Worm (Caenorhabditis elegans) whole organism, dauer: ENCODE results near the gene Y54G2A.44.

ENCODE experiments used
- unc-62 ChIP-seq: sonication (generic microtip); optimal IDR thresholded peaks from 2 replicates; lab custom pipeline; 2017; ENCODE audit warnings: missing biosample characterization, missing genetic modification reagents, missing genetic modification characterization

The Y54G2A.44 gene

DNA sequence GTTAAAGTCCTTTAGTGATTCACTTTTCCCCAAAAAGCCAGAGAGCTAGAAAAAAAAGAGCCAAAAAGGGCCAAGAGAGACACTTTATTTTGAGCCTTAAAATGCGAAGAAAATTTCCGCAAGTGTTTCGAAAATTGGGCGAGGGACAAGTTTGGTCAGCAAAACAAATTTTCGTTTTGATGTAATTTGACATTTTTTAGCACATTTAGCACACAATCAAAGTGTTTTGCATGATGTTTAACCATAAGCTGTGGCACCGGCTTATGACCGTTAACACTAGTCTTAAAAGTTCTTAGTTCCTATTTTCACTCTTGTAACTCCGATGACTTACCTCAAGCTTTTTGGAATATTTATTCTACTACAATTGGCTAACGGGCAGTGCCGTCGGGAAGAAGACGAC is 18.8 kb downstream of the Y54G2A.44 start, which contains the start of gene Y54G2A.37:
Gene Y54G2A.37 (plus strand): TSS at position 301 of the 400 bp plus-strand sequence.
- no peak for TF ChIP-seq unc-62

- TF ChIP-seq unc-62, result no peak
Observed at ce11 chrIV:2823446-2823845, 21.8 kb downstream of the Y54G2A.44 start, which contains the start of gene clec-80. clec-80 (plus strand) TSS chrIV:2823746.

DNA sequence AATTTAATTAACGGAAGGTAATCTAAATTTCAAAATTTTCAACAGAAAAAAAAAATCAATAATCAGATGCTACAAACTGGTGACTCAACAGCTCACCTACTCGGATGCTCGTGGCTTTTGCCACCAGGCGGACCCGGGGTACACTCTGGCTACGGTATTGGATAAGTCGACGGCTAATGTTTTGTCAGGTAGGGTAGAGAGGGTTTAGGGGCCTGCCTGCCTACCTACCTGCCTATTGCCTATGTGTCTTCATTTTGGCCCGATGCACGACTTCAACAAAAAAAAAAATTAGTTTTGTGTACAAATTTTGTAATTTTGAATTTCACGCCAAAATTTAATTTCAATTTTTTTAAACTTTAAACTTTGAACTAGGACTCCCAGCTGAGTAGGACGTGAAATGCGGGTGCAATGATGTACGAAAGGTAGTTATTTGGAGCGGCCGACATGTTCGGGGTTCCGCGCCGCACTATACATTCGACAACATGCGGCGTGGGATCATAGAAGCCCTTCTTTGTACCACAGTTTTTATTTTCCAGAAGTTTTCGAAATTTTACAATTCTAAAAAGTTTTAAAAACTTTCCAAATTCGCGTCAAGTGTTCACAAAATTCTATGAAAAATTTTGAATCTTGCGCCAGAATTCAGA is 23.9 kb downstream of the Y54G2A.44 start:
- TF ChIP-seq unc-62, result no peak

- no peak for TF ChIP-seq unc-62
Observed at ce11 chrIV:2826335-2826734, 24.7 kb downstream of the Y54G2A.44 start.

DNA sequence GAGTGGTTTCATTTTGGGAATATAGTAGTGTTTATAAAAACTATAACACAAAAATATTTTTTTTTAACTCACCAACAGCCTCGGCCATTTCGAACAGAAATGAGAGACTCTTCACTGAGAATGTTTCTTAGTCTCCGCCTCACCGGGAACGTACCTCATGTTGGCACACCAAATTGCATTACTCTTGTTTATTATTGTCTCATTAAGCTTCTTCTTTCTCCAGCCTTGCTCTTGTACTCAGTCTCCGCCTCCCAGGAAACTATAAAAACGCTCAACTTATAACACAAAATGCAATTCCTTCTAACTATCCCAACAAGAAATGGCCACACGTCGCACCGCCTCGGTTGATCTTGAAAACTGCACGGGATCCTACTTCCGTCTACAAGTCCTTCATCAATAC is 30.9 kb downstream of the Y54G2A.44 start, which contains the start of the genes Y54G2A.48 and pudl-1:
Gene Y54G2A.48 (minus strand): TSS at position 101 of the 400 bp plus-strand sequence.
Gene pudl-1 (plus strand): TSS at position 320 of the 400 bp plus-strand sequence.
- TF ChIP-seq unc-62, result no peak

ce11 chrIV:2834516-2834915 is 32.9 kb downstream of the Y54G2A.44 start, which contains the start of gene pudl-2:
pudl-2 (plus strand) TSS chrIV:2834816.
- no peak for TF ChIP-seq unc-62

DNA sequence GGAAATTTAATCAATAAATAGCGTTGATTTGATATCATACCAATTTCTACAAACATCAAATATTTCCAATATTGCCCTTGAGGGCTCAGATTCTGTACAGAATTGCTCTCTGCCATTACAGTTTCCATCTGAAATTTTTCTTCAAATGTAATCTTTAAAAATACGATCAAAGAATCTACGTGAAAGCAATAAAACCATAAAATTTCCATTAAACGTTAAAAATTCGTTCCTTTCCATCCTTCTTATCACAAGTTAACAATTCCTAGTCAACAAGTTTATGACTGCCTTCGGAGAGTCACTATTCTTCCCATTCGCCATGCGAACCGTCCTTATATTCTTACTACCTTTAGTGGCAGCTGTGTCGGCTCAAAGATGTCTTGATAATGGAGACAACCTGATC is 33.7 kb downstream of the Y54G2A.44 start, which contains the start of gene clec-82:
Gene clec-82 (plus strand): TSS at position 301 of the 400 bp plus-strand sequence.
- TF ChIP-seq unc-62, result no peak

DNA sequence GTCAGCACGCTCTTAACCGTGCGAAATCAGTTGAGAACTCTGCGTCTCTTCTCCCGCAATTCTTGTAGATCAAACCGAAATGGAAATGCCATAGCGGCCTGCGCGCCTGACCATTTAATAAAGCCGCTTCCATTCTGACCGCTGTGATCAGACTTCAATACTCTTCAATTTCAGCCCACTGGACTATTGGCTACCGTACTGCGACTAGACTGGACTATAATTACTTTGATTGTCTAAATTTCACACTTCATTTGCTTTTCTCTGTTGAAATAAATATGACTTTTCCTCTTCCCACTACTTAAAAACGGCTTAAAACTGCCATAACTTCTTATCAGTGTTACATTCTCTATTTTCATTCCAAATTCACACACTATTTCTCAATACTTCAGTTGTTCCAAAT is 36.6 kb downstream of the Y54G2A.44 start, which contains the start of gene Y54G2A.7:
Gene Y54G2A.7 (plus strand): TSS at position 301 of the 400 bp plus-strand sequence.
- no peak for TF ChIP-seq unc-62

DNA sequence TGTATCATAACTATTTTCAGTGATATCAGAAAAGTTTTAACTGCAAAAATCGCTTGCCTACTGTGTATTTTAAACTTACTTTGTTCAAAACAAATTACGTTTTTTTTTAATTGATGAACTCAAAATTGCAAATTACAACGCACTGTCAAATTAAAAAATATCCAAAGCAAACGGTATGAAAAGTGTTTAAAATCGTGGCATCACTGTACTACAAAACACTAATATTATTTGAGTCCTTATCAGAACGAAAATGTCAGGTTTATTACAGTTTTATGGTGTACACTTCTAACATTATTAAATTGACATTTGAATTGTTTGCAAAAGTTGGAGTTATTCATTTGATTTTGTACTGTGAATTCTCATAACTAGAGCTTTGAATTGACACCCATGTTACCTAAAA is 39.6 kb downstream of the Y54G2A.44 start, which contains the start of gene clec-83:
Gene clec-83 (minus strand): TSS at position 213 of the 400 bp plus-strand sequence.
- no peak for TF ChIP-seq unc-62

DNA sequence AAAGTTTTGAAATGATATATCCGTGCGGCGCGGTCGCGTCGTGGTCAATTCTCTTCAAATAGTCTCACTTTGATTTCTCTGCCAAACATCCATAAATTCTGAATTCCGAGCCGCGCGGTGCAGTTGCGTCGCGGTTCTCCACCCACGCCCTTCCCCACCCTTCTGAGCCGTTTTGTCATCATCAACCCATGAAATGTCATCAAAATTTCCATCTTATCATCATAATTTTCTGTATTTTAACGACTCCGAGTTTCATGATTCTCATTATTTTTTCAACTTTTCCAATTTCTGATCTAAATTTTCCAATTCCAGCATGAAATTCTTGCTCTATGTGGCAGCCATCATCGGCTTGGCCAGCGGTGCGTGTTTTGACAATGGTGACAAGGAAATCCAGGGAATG is 40.5 kb downstream of the Y54G2A.44 start, which contains the start of gene clec-84:
Gene clec-84 (plus strand): TSS at position 301 of the 400 bp plus-strand sequence.
- no peak for TF ChIP-seq unc-62

DNA sequence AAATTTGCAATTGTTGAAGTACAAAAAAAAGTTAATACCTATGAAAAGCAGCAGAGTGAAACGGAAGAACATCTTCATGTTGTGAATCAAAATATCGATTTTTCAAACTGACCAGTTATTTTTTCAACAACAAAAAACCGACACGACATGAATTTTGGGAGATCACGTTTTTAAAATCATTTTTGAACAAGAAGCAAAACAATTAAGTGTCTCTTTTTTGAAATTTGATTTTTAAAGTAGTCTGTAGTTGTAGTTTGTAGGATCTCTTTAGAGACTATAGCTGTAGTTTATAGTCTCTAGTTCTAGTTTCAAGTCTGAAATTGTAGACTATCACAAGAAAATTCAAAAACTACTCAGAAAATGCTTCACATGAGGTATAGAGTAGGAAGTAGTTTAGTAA is 42.2 kb downstream of the Y54G2A.44 start, which contains the start of gene Y54G2A.15:
Gene Y54G2A.15 (minus strand): TSS at position 101 of the 400 bp plus-strand sequence.
- TF ChIP-seq unc-62, result no peak

ce11 chrIV:2846264-2846663 is 44.6 kb downstream of the Y54G2A.44 start, which contains the start of gene Y54G2A.40:
Y54G2A.40 (plus strand) TSS chrIV:2846476.
- no peak for TF ChIP-seq unc-62

ce11 chrIV:2849269-2849668 is 47.6 kb downstream of the Y54G2A.44 start:
- no peak for TF ChIP-seq unc-62

DNA sequence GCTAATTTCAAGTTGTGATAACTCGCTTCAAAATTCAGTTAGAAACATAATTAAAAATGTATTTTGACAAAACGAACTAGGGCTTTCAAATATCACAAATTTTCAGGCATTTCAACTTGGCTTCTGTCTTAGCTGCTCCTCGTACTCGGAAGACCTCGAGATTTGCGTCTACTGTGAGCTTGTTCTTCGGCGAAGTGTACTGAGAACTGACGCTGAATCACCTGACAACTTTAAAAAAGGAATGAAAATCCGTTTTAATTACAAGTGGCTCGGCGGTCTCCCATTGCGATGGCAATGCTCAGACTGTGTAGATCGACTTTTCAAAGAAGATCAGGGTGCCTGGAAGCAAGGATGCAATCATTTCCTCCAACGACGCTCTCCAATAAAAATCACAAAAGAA is 48.9 kb downstream of the Y54G2A.44 start, which contains the start of gene clec-85:
Gene clec-85 (plus strand): TSS at position 301 of the 400 bp plus-strand sequence.
- no peak for TF ChIP-seq unc-62

- TF ChIP-seq unc-62, result no peak
Observed at ce11 chrIV:2851625-2852024, 50.0 kb downstream of the Y54G2A.44 start.
